Fruit fly (Drosophila melanogaster) whole organism, embryonic: Measurements from ENCODE around the gene CycC.
A peak's percentile ranks its signal among the peaks of the same experiment; 100 is the strongest.

Experiments
- BEAF-32 ChIP-seq: fragments of 200-800 bp; sonication (Bioruptor generic); optimal IDR thresholded peaks from 3 replicates; lab custom pipeline; 2017; ENCODE audit warnings: missing biosample characterization, missing genetic modification characterization, mild to moderate bottlenecking, moderate library complexity, missing genetic modification reagents
- Bdp1 ChIP-seq: fragments of 200-800 bp; sonication (Bioruptor generic); optimal IDR thresholded peaks from 3 replicates; lab custom pipeline; 2016; ENCODE audit warnings: missing biosample characterization, missing genetic modification characterization
- Bgb ChIP-seq: fragments of 200-800 bp; sonication (Bioruptor generic); IDR thresholded peaks from 2 replicates; pipeline ENCODE4 v1.3.6; 2022; ENCODE audit warnings: missing biosample characterization, missing genetic modification characterization; ENCODE audit not compliant: partially characterized antibody
- CG10462 ChIP-seq: fragments of 200-800 bp; sonication (Bioruptor generic); optimal IDR thresholded peaks from 2 replicates; lab custom pipeline; 2016; ENCODE audit warnings: missing biosample characterization, missing genetic modification characterization
- CG16815 ChIP-seq: fragments of 200-800 bp; sonication (Bioruptor generic); optimal IDR thresholded peaks from 3 replicates; lab custom pipeline; 2017; ENCODE audit warnings: missing biosample characterization, mild to moderate bottlenecking, missing genetic modification characterization
- CG17328 ChIP-seq: fragments of 200-800 bp; sonication (Bioruptor generic); IDR thresholded peaks from 2 replicates; pipeline ENCODE4 v1.3.6; 2022; ENCODE audit warnings: missing biosample characterization, missing genetic modification characterization
- CG17359 ChIP-seq: fragments of 200-800 bp; sonication (Bioruptor generic); optimal IDR thresholded peaks from 3 replicates; lab custom pipeline; 2018; ENCODE audit warnings: missing biosample characterization, mild to moderate bottlenecking, missing genetic modification characterization, moderate library complexity
- CG18011 ChIP-seq: fragments of 200-800 bp; sonication (Bioruptor generic); optimal IDR thresholded peaks from 2 replicates; lab custom pipeline; 2017; ENCODE audit warnings: missing biosample characterization, missing genetic modification characterization, mild to moderate bottlenecking, moderate library complexity, missing genotype
- CG18476 ChIP-seq: fragments of 200-800 bp; sonication (Bioruptor generic); optimal IDR thresholded peaks from 2 replicates; lab custom pipeline; 2016; ENCODE audit warnings: missing biosample characterization, mild to moderate bottlenecking, missing genetic modification characterization
- CG2116 ChIP-seq: fragments of 200-800 bp; sonication (Bioruptor generic); optimal IDR thresholded peaks from 3 replicates; lab custom pipeline; 2018; ENCODE audit warnings: missing biosample characterization, mild to moderate bottlenecking, missing genetic modification characterization
- CG2120 ChIP-seq: fragments of 200-800 bp; sonication (Bioruptor generic); optimal IDR thresholded peaks from 3 replicates; lab custom pipeline; 2016; ENCODE audit warnings: missing biosample characterization, missing genetic modification characterization
- CG2129 ChIP-seq: fragments of 200-800 bp; sonication (Bioruptor generic); IDR thresholded peaks from 2 replicates; pipeline ENCODE4 v1.3.6; 2022; ENCODE audit warnings: missing biosample characterization, missing genetic modification characterization; ENCODE audit not compliant: partially characterized antibody
- CG31224 ChIP-seq: fragments of 200-800 bp; sonication (Bioruptor generic); IDR thresholded peaks from 2 replicates; pipeline ENCODE4 v1.3.6; 2022; ENCODE audit warnings: missing biosample characterization, missing genetic modification characterization
- CG31388 ChIP-seq: fragments of 200-800 bp; sonication (Bioruptor generic); optimal IDR thresholded peaks from 2 replicates; lab custom pipeline; 2016; ENCODE audit warnings: missing biosample characterization, missing genetic modification characterization
- CG3281 ChIP-seq: fragments of 200-800 bp; sonication (Bioruptor generic); optimal IDR thresholded peaks from 3 replicates; lab custom pipeline; 2017; ENCODE audit warnings: missing biosample characterization, mild to moderate bottlenecking, missing genetic modification characterization
- CG34376 ChIP-seq: fragments of 200-800 bp; sonication (Bioruptor generic); optimal IDR thresholded peaks from 2 replicates; lab custom pipeline; 2018; ENCODE audit warnings: missing biosample characterization, mild to moderate bottlenecking, missing genetic modification characterization
- CG3726 ChIP-seq: fragments of 200-800 bp; sonication (Bioruptor generic); IDR thresholded peaks from 3 replicates; pipeline ENCODE4, ENCODE4 v1.3.6; 2022; ENCODE audit warnings: missing biosample characterization, missing genetic modification characterization
- CG3847 ChIP-seq: fragments of 200-800 bp; sonication (Bioruptor generic); IDR thresholded peaks from 2 replicates; pipeline ENCODE4 v1.3.6; 2022; ENCODE audit warnings: missing biosample characterization, missing genetic modification characterization
- CG4360 ChIP-seq: fragments of 200-800 bp; sonication (Bioruptor generic); IDR thresholded peaks from 2 replicates; pipeline ENCODE4 v1.3.6; 2022; ENCODE audit warnings: missing biosample characterization, missing genetic modification characterization
- CG4820 ChIP-seq: fragments of 200-800 bp; sonication (Bioruptor generic); optimal IDR thresholded peaks from 3 replicates; lab custom pipeline; 2016; ENCODE audit warnings: missing biosample characterization, missing genetic modification characterization
- CG6272 ChIP-seq: fragments of 200-800 bp; sonication (Bioruptor generic); IDR thresholded peaks from 2 replicates; pipeline ENCODE4 v1.3.6; 2022; ENCODE audit warnings: missing biosample characterization, missing genetic modification characterization
- CG8359 ChIP-seq: fragments of 200-800 bp; sonication (Bioruptor generic); optimal IDR thresholded peaks from 2 replicates; lab custom pipeline; 2017; ENCODE audit warnings: missing biosample characterization, mild to moderate bottlenecking, missing genetic modification characterization, borderline replicate concordance
- CG9437 ChIP-seq: fragments of 200-800 bp; sonication (Bioruptor generic); optimal IDR thresholded peaks from 2 replicates; lab custom pipeline; 2018; ENCODE audit warnings: missing biosample characterization, mild to moderate bottlenecking, missing genetic modification characterization
- CHES-1-like ChIP-seq: fragments of 200-800 bp; sonication (Bioruptor generic); optimal IDR thresholded peaks from 2 replicates; lab custom pipeline; 2016; ENCODE audit warnings: missing biosample characterization, missing genetic modification characterization
- CrebB ChIP-seq: fragments of 200-800 bp; sonication (Bioruptor generic); optimal IDR thresholded peaks from 3 replicates; lab custom pipeline; 2018; ENCODE audit warnings: missing biosample characterization, mild to moderate bottlenecking, missing genetic modification characterization
- D ChIP-seq, 2 experiments: fragments of 200-800 bp in 1 of 2; fragments of >200 bp in 1 of 2; sonication (Bioruptor generic) in 1 of 2; optimal IDR thresholded peaks; 2 replicates in 1 of 2; 3 replicates in 1 of 2; lab custom pipeline; 2017; ENCODE audit warnings: mild to moderate bottlenecking in 1 of 2, missing biosample characterization in 1 of 2, missing genetic modification characterization in 1 of 2, missing genetic modification reagents in 1 of 2
- D19B ChIP-seq: fragments of 200-800 bp; sonication (Bioruptor generic); optimal IDR thresholded peaks from 2 replicates; lab custom pipeline; 2017; ENCODE audit warnings: missing biosample characterization, mild to moderate bottlenecking, missing genetic modification characterization
- Dek ChIP-seq: fragments of 200-800 bp; sonication (Bioruptor generic); optimal IDR thresholded peaks from 3 replicates; lab custom pipeline; 2019; ENCODE audit warnings: missing biosample characterization, mild to moderate bottlenecking, missing genetic modification characterization, moderate library complexity
- Dfd ChIP-seq, 2 experiments: fragments of >200 bp; optimal IDR thresholded peaks; 2 replicates each; lab custom pipeline; 2017; ENCODE audit warnings: missing biosample characterization in 2 of 2, missing genetic modification characterization in 2 of 2
- Ets65A ChIP-seq: fragments of 200-800 bp; sonication (Bioruptor generic); peaks from one replicate; lab custom pipeline; 2016; ENCODE audit warnings: missing biosample characterization, missing genetic modification characterization
- Hr39 ChIP-seq: fragments of >200 bp; optimal IDR thresholded peaks from 2 replicates; lab custom pipeline; 2017
- Jarid2 ChIP-seq: fragments of 200-800 bp; sonication (Bioruptor generic); optimal IDR thresholded peaks from 3 replicates; lab custom pipeline; 2017; ENCODE audit warnings: mild to moderate bottlenecking, missing biosample characterization, missing genetic modification reagents, missing genetic modification characterization
- Mad ChIP-seq: fragments of 200-800 bp; sonication (Bioruptor generic); optimal IDR thresholded peaks from 2 replicates; lab custom pipeline; 2016; ENCODE audit warnings: missing biosample characterization, missing genetic modification characterization
- NC2β ChIP-seq: fragments of 200-800 bp; sonication (Bioruptor generic); optimal IDR thresholded peaks from 2 replicates; lab custom pipeline; 2016; ENCODE audit warnings: missing biosample characterization, missing genetic modification characterization
- Rfx ChIP-seq: fragments of 200-800 bp; sonication (Bioruptor generic); IDR thresholded peaks from 2 replicates; pipeline ENCODE4 v1.3.6; 2022; ENCODE audit warnings: missing biosample characterization, missing genetic modification characterization
- Rx ChIP-seq: fragments of 200-800 bp; sonication (Bioruptor generic); IDR thresholded peaks from 2 replicates; pipeline ENCODE4 v1.3.6; 2022; ENCODE audit warnings: missing biosample characterization, missing genetic modification characterization
- Sin3A ChIP-seq: fragments of >200 bp; optimal IDR thresholded peaks from 2 replicates; lab custom pipeline; 2018
- TFAM ChIP-seq: fragments of 200-800 bp; sonication (Bioruptor generic); optimal IDR thresholded peaks from 2 replicates; lab custom pipeline; 2017; ENCODE audit warnings: missing biosample characterization, missing genetic modification characterization, inconsistent platforms
- Vsx1 ChIP-seq: fragments of 200-800 bp; sonication (Bioruptor generic); optimal IDR thresholded peaks from 2 replicates; lab custom pipeline; 2017; ENCODE audit warnings: missing biosample characterization, mild to moderate bottlenecking, missing genetic modification characterization, missing genetic modification reagents
- cg ChIP-seq: fragments of 200-800 bp; sonication (Bioruptor generic); optimal IDR thresholded peaks from 3 replicates; lab custom pipeline; 2019; ENCODE audit warnings: missing biosample characterization, mild to moderate bottlenecking, missing genetic modification characterization, moderate library complexity
- fru ChIP-seq: fragments of >200 bp; optimal IDR thresholded peaks from 2 replicates; lab custom pipeline; 2017
- grau ChIP-seq: fragments of 200-800 bp; optimal IDR thresholded peaks from 3 replicates; lab custom pipeline; 2019; ENCODE audit warnings: missing biosample characterization, mild to moderate bottlenecking, missing genetic modification characterization, moderate library complexity
- hbn ChIP-seq: fragments of 200-800 bp; sonication (Bioruptor generic); IDR thresholded peaks from 2 replicates; pipeline ENCODE4 v1.3.6; 2022; ENCODE audit warnings: missing biosample characterization, missing genetic modification characterization; ENCODE audit not compliant: partially characterized antibody
- her ChIP-seq: fragments of 200-800 bp; sonication (Bioruptor generic); optimal IDR thresholded peaks from 2 replicates; lab custom pipeline; 2016; ENCODE audit warnings: missing biosample characterization, missing genetic modification characterization
- lov ChIP-seq, 2 experiments: fragments of 200-800 bp in 1 of 2; fragments of >200 bp in 1 of 2; sonication (Bioruptor generic) in 1 of 2; IDR thresholded peaks in 1 of 2; optimal IDR thresholded peaks in 1 of 2; 2 replicates in 1 of 2; 3 replicates in 1 of 2; pipeline versions ENCODE4 v1.3.6 to Lab custom; 2017 to 2022; ENCODE audit warnings: missing biosample characterization in 1 of 2, missing genetic modification characterization in 1 of 2
- run ChIP-seq: fragments of 200-800 bp; sonication (Bioruptor generic); optimal IDR thresholded peaks from 3 replicates; lab custom pipeline; 2018; ENCODE audit warnings: missing biosample characterization, mild to moderate bottlenecking, missing genetic modification characterization
- sens ChIP-seq: fragments of 200-800 bp; sonication (Bioruptor generic); peaks from one replicate; lab custom pipeline; 2016; ENCODE audit warnings: missing biosample characterization, missing genetic modification characterization
- sisA ChIP-seq: fragments of 200-800 bp; sonication (Bioruptor generic); IDR thresholded peaks from 2 replicates; pipeline ENCODE4 v1.3.6; 2022; ENCODE audit warnings: missing biosample characterization, missing genetic modification characterization
- so ChIP-seq: fragments of 200-800 bp; sonication (Bioruptor generic); IDR thresholded peaks from 3 replicates; pipeline ENCODE4 v1.3.6; 2022; ENCODE audit warnings: missing biosample characterization, missing genetic modification characterization
- sug ChIP-seq: fragments of 200-800 bp; optimal IDR thresholded peaks from 2 replicates; lab custom pipeline; 2019; ENCODE audit warnings: missing biosample characterization, mild to moderate bottlenecking, missing genetic modification characterization, moderate library complexity
- trem ChIP-seq: fragments of 200-800 bp; optimal IDR thresholded peaks from 3 replicates; lab custom pipeline; 2019; ENCODE audit warnings: missing biosample characterization, mild to moderate bottlenecking, missing genetic modification characterization, moderate library complexity

The CycC gene

DNA sequence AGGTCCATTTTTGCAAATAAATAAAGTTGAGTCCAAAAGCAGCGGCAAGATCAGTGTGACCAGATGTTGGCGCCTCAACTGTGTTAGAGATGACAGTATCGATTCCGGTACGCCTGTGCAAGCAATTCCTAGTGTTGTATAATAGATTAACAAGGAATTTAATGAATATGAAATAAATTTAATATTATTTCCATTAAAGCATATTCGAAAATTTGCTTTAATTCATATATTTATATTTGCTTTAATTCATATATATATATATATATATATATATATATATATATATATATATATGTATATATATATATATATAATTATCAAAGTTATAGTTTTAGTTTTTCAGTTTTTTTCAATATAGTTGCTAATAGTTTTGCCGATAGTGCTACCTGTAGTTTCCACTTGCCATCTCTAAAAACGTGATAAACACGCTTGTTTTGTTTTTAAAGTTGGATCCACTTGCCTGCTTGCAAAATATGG is 8.3 kb upstream of the CycC start, which contains the start of the genes Nup93-2 and CG3817 (continued):
- TF ChIP-seq CG16815 (GFP tag; lab: Kevin White, UChicago) (peak; percentile 20), sug (tag; lab: Kevin White, UChicago) (peak; percentile 84), CHES-1-like (GFP tag; lab: Kevin White, UChicago) (no peak), CG3281 (GFP tag; lab: Kevin White, UChicago) (peak; percentile 34), NC2β (GFP tag; lab: Kevin White, UChicago) (no peak), CG18476 (no peak), D (optimal IDR thresholded peaks at IDR 0.05; lab: Kevin White, UChicago) (no peak), D (GFP tag; optimal IDR thresholded peaks at IDR 0.05; lab: Kevin White, UChicago) (no peak), BEAF-32 (GFP tag; lab: Kevin White, UChicago) (peak; percentile 71), run (tag; lab: Kevin White, UChicago) (no peak), TFAM (no peak), Sin3A (lab: Kevin White, UChicago) (no peak), CG9437 (GFP tag; lab: Kevin White, UChicago) (peak; percentile 34), D19B (GFP tag; lab: Kevin White, UChicago) (peak; percentile 32), fru (lab: Kevin White, UChicago) (no peak), CG6272 (GFP tag; lab: Robert Waterston, UW) (peak; percentile 81), CG2116 (no peak), her (GFP tag; lab: Kevin White, UChicago) (no peak), CG2129 (peak; percentile 61), Mad (GFP tag; lab: Kevin White, UChicago) (no peak), CG8359 (GFP tag; lab: Kevin White, UChicago) (no peak), Hr39 (lab: Kevin White, UChicago) (no peak), Dfd (GFP tag; optimal IDR thresholded peaks at IDR 0.05; lab: Kevin White, UChicago) (no peak), CG31224 (GFP tag; lab: Robert Waterston, UW) (no peak), CG34376 (GFP tag; lab: Kevin White, UChicago) (no peak), CG17328 (GFP tag; lab: Robert Waterston, UW) (no peak), CG2120 (GFP tag; lab: Kevin White, UChicago) (peak; percentile 64), Jarid2 (GFP tag; lab: Kevin White, UChicago) (no peak), CG17359 (tag; lab: Kevin White, UChicago) (peak; percentile 33), Rx (GFP tag; lab: Robert Waterston, UW) (peak; percentile 60), grau (peak; percentile 76), lov (optimal IDR thresholded peaks at IDR 0.05; lab: Kevin White, UChicago) (no peak), lov (GFP tag; IDR thresholded peaks at IDR 0.05; lab: Robert Waterston, UW) (no peak), Vsx1 (GFP tag; lab: Kevin White, UChicago) (no peak), Dek (tag; lab: Kevin White, UChicago) (peak; percentile 70), cg (GFP tag; lab: Kevin White, UChicago) (no peak), CG3726 (GFP tag; lab: Robert Waterston, UW) (no peak), CrebB (tag; lab: Kevin White, UChicago) (no peak), trem (tag; lab: Kevin White, UChicago) (no peak), sisA (GFP tag; lab: Robert Waterston, UW) (peak; percentile 60), Bgb (GFP tag; lab: Robert Waterston, UW) (peak; percentile 66; the same call in 1 of the 2 replicates), Rfx (GFP tag; lab: Robert Waterston, UW) (peak; percentile 82), Ets65A (GFP tag; lab: Kevin White, UChicago) (peak; percentile 97), CG31388 (no peak), Bdp1 (GFP tag; lab: Kevin White, UChicago) (no peak), hbn (GFP tag; lab: Robert Waterston, UW) (no peak), CG4820 (GFP tag; lab: Kevin White, UChicago) (peak; percentile 11), CG3847 (GFP tag; lab: Robert Waterston, UW) (peak; percentile 70), sens (GFP tag; lab: Kevin White, UChicago) (peak; percentile 89), so (no peak), CG10462 (GFP tag; lab: Kevin White, UChicago) (no peak), CG4360 (GFP tag; lab: Robert Waterston, UW) (no peak), CG18011 (GFP tag; lab: Kevin White, UChicago) (no peak)
